Fruit fly (Drosophila melanogaster): ENCODE measurements around the gene ScsbetaA.

The ScsbetaA gene

dm6 chr3R:8947757-8948428 is 9.4 kb downstream of the ScsbetaA start (continued):
- TF ChIP-seq CG9932 (GFP tag; IDR thresholded peaks at IDR 0.05), result no peak
- TF ChIP-seq CG10979 (tag; optimal IDR thresholded peaks at IDR 0.05), result peak; percentile 50
- TF ChIP-seq PHDP (tag; optimal IDR thresholded peaks at IDR 0.05), result peak; percentile 11
- TF ChIP-seq CG3407 (GFP tag; optimal IDR thresholded peaks at IDR 0.05), result no peak
- TF ChIP-seq z (GFP tag; IDR thresholded peaks at IDR 0.05), result no peak
- TF ChIP-seq Elba2 (GFP tag; optimal IDR thresholded peaks at IDR 0.05), result no peak
- TF ChIP-seq CG17186 (GFP tag; optimal IDR thresholded peaks at IDR 0.05), result no peak
- TF ChIP-seq Hand (GFP tag; optimal IDR thresholded peaks at IDR 0.05), result no peak
- no peak for TF ChIP-seq CG6813 (GFP tag; optimal IDR thresholded peaks at IDR 0.05)
- TF ChIP-seq CG10267 (tag; optimal IDR thresholded peaks at IDR 0.05), result peak; percentile 17
- no peak for TF ChIP-seq cato (GFP tag; optimal IDR thresholded peaks at IDR 0.05; ENCODE audit: borderline replicate concordance)
- 0 out of 3 replicates have a peak, but pooled peaks have one; percentile 17 for TF ChIP-seq row (GFP tag; IDR thresholded peaks at IDR 0.05)
- TF ChIP-seq Spps (tag; optimal IDR thresholded peaks at IDR 0.05), result no peak
- no peak for TF ChIP-seq CG12659 (GFP tag; optimal IDR thresholded peaks at IDR 0.05)
- no peak for TF ChIP-seq B-H1 (GFP tag; IDR thresholded peaks at IDR 0.05)
- TF ChIP-seq CTCF (GFP tag; optimal IDR thresholded peaks at IDR 0.05), result no peak
- no peak for TF ChIP-seq lab (GFP tag; optimal IDR thresholded peaks at IDR 0.05)
- TF ChIP-seq Dref (GFP tag; IDR thresholded peaks at IDR 0.05), result no peak
- no peak for TF ChIP-seq CG14860 (GFP tag; IDR thresholded peaks at IDR 0.05; ENCODE audit: partially characterized antibody)
- TF ChIP-seq nau (GFP tag; optimal IDR thresholded peaks at IDR 0.05), result no peak
- TF ChIP-seq Awh (GFP tag; IDR thresholded peaks at IDR 0.05), result no peak
- TF ChIP-seq jigr1 (GFP tag; IDR thresholded peaks at IDR 0.05), result no peak
- no peak for TF ChIP-seq CG16863 (GFP tag; optimal IDR thresholded peaks at IDR 0.05)
- TF ChIP-seq Usf (GFP tag; optimal IDR thresholded peaks at IDR 0.05), result no peak
- TF ChIP-seq Sry-β (GFP tag; optimal IDR thresholded peaks at IDR 0.05), result no peak
- no peak for TF ChIP-seq CkIIα-i1 (GFP tag; IDR thresholded peaks at IDR 0.05)
- TF ChIP-seq eve (GFP tag; optimal IDR thresholded peaks at IDR 0.05), result no peak
- TF ChIP-seq sc (optimal IDR thresholded peaks at IDR 0.05), result no peak
- TF ChIP-seq sc (GFP tag; optimal IDR thresholded peaks at IDR 0.05), result no peak
- peak; percentile 22 for TF ChIP-seq CG8924 (tag; optimal IDR thresholded peaks at IDR 0.05)
- no peak for TF ChIP-seq caup (GFP tag; optimal IDR thresholded peaks at IDR 0.05; ENCODE audit: severe bottlenecking)
- TF ChIP-seq Ets65A (GFP tag), result no peak
- no peak for TF ChIP-seq CG9797 (GFP tag; optimal IDR thresholded peaks at IDR 0.05)
- TF ChIP-seq Vsx1 (GFP tag; optimal IDR thresholded peaks at IDR 0.05), result no peak
- no peak for TF ChIP-seq pb (GFP tag; optimal IDR thresholded peaks at IDR 0.05)
- no peak for TF ChIP-seq CG13123 (GFP tag; optimal IDR thresholded peaks at IDR 0.05)
- TF ChIP-seq wor (GFP tag; IDR thresholded peaks at IDR 0.05), result no peak
- TF ChIP-seq CG1603 (tag; optimal IDR thresholded peaks at IDR 0.05), result no peak
- no peak for TF ChIP-seq CG11247 (GFP tag; IDR thresholded peaks at IDR 0.05)
- TF ChIP-seq CG15073 (GFP tag; optimal IDR thresholded peaks at IDR 0.05), result no peak
- peak; percentile 86 for TF ChIP-seq kni (GFP tag; optimal IDR thresholded peaks at IDR 0.05)
- no peak for TF ChIP-seq Jarid2 (GFP tag; optimal IDR thresholded peaks at IDR 0.05)
- no peak for TF ChIP-seq Rx (GFP tag; IDR thresholded peaks at IDR 0.05)
- TF ChIP-seq sd (tag; optimal IDR thresholded peaks at IDR 0.05), result no peak
- no peak for TF ChIP-seq Mad (GFP tag; optimal IDR thresholded peaks at IDR 0.05)
- peak in 1 of 2 experiments; percentile 33 for TF ChIP-seq Hr51 (GFP tag; optimal IDR thresholded peaks at IDR 0.05)
- TF ChIP-seq D (optimal IDR thresholded peaks at IDR 0.05), result no peak
- TF ChIP-seq D (GFP tag; optimal IDR thresholded peaks at IDR 0.05), result peak; percentile 3
- TF ChIP-seq CG4282 (GFP tag; optimal IDR thresholded peaks at IDR 0.05), result no peak
- peak; percentile 6 for TF ChIP-seq CG2678 (tag; optimal IDR thresholded peaks at IDR 0.05)
- TF ChIP-seq CG31365 (tag; optimal IDR thresholded peaks at IDR 0.05), result no peak
